Worm (Caenorhabditis elegans): ENCODE results near the gene cit-1.2.

DNA sequence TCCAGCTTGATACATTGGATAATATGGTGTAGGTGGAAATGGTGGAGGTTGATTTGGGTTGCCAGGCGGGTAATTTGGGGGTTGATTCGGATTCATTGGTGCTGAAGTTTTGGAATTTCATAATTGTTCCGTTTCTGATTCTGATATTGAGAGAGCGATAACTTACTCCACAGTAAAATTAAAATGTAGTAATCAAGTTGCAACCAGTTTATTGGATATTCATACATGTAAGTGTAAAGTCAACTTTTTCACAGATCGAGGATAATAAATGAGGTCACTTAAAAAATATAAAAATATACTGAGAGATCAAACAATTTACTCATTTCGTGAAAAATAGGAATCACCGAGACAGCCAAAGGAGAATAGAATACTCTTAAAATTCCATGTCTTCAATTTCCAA is 17.4 kb downstream of the cit-1.2 start, which contains the start of gene mdt-30:
- TF ChIP-seq ref-1 (GFP tag; conservative IDR thresholded peaks at IDR 0.05): no peak
- no peak for TF ChIP-seq klf-2 (GFP tag; conservative IDR thresholded peaks at IDR 0.05)
- no peak for TF ChIP-seq tab-1 (GFP tag; IDR thresholded peaks at IDR 0.05)
- TF ChIP-seq cog-1 (tag; optimal IDR thresholded peaks at IDR 0.05): no peak
- TF ChIP-seq ztf-29 (GFP tag; IDR thresholded peaks at IDR 0.05): no peak

All from whole organism, midembryonic.